Worm (Caenorhabditis elegans) whole organism, L1 larva: ENCODE data around the gene ZK596.3.
A peak's percentile ranks its signal among the peaks of the same experiment; 100 is the strongest.

Experiments
- F16B12.6 ChIP-seq: fragments of 150-350 bp; optimal IDR thresholded peaks from 2 replicates; lab custom pipeline; 2014; ENCODE audit warnings: missing biosample characterization, missing genetic modification characterization
- Y116A8C.19 ChIP-seq: sonication (generic microtip); optimal IDR thresholded peaks from 2 replicates; lab custom pipeline; 2016; ENCODE audit warnings: missing compliant biosample characterization, missing genetic modification characterization, borderline replicate concordance
- aha-1 ChIP-seq: fragments of 150-350 bp; optimal IDR thresholded peaks from 2 replicates; lab custom pipeline; 2014; ENCODE audit warnings: missing biosample characterization, missing genetic modification characterization
- aly-2 ChIP-seq: fragments of 150-350 bp; optimal IDR thresholded peaks from 2 replicates; lab custom pipeline; 2014; ENCODE audit warnings: missing biosample characterization, missing genetic modification characterization
- blmp-1 ChIP-seq: fragments of 150-350 bp; optimal IDR thresholded peaks from 2 replicates; lab custom pipeline; 2014; ENCODE audit warnings: missing biosample characterization, missing genetic modification characterization
- ceh-63 ChIP-seq: fragments of 200-800 bp; sonication (Bioruptor generic); optimal IDR thresholded peaks from 2 replicates; lab custom pipeline; 2018; ENCODE audit warnings: mild to moderate bottlenecking, missing genetic modification characterization, missing compliant biosample characterization
- ceh-82 ChIP-seq, 3 experiments: fragments of 150-350 bp in 1 of 3; sonication (generic microtip) in 2 of 3; optimal IDR thresholded peaks; 2 replicates each; lab custom pipeline; 2014 to 2017; ENCODE audit warnings: missing biosample characterization in 3 of 3, missing genetic modification characterization in 3 of 3
- ceh-90 ChIP-seq: sonication (generic microtip); optimal IDR thresholded peaks from 2 replicates; lab custom pipeline; 2016; ENCODE audit warnings: missing genetic modification characterization, missing compliant biosample characterization
- ces-1 ChIP-seq: fragments of 150-350 bp; optimal IDR thresholded peaks from 2 replicates; lab custom pipeline; 2014; ENCODE audit warnings: missing biosample characterization, missing genetic modification reagents, missing genetic modification characterization
- dpl-1 ChIP-seq, 3 experiments: fragments of 150-350 bp in 2 of 3; sonication (generic microtip) in 1 of 3; optimal IDR thresholded peaks; 2 replicates each; lab custom pipeline; 2014 to 2017; ENCODE audit warnings: missing biosample characterization in 3 of 3, missing genetic modification characterization in 3 of 3, missing genetic modification reagents in 3 of 3
- dsc-1 ChIP-seq: sonication (generic microtip); optimal IDR thresholded peaks from 2 replicates; lab custom pipeline; 2016; ENCODE audit warnings: mild to moderate bottlenecking, missing genetic modification characterization, missing compliant biosample characterization
- efl-1 ChIP-seq, 4 experiments: fragments of 150-350 bp; optimal IDR thresholded peaks in 3 of 4; peaks in 1 of 4; 1 replicate in 1 of 4; 2 replicates in 3 of 4; lab custom pipeline; 2014; ENCODE audit warnings: missing biosample characterization in 2 of 4, missing genetic modification characterization in 2 of 4, missing genetic modification reagents in 2 of 4
- egl-13 ChIP-seq: sonication (generic microtip); optimal IDR thresholded peaks from 2 replicates; lab custom pipeline; 2016; ENCODE audit warnings: missing genotype, missing genetic modification reagents, missing genetic modification characterization, missing compliant biosample characterization
- egl-27 ChIP-seq, 2 experiments: fragments of 150-350 bp in 1 of 2; sonication (generic microtip); optimal IDR thresholded peaks; 3 replicates each; lab custom pipeline; 2017 to 2018; ENCODE audit warnings: missing biosample characterization in 2 of 2, missing genetic modification characterization in 2 of 2, missing genetic modification reagents in 2 of 2
- ets-5 ChIP-seq: fragments of 200-800 bp; sonication (Bioruptor generic); IDR thresholded peaks from 2 replicates; pipeline ENCODE4 v1.3.6; 2022; ENCODE audit warnings: missing genetic modification characterization, missing compliant biosample characterization
- fkh-10 ChIP-seq: sonication (generic microtip); optimal IDR thresholded peaks from 2 replicates; lab custom pipeline; 2017; ENCODE audit warnings: missing biosample characterization, missing genetic modification reagents, missing genetic modification characterization
- fkh-4 ChIP-seq: sonication (generic microtip); optimal IDR thresholded peaks from 2 replicates; lab custom pipeline; 2016; ENCODE audit warnings: missing compliant biosample characterization, missing genetic modification characterization, borderline replicate concordance
- fos-1 ChIP-seq: fragments of 150-350 bp; optimal IDR thresholded peaks from 2 replicates; lab custom pipeline; 2014; ENCODE audit warnings: missing biosample characterization, missing genetic modification characterization
- grh-1 ChIP-seq: fragments of 200-800 bp; sonication (Bioruptor generic); IDR thresholded peaks from 2 replicates; pipeline ENCODE4 v1.3.6; 2022; ENCODE audit warnings: missing genetic modification reagents, missing genetic modification characterization, missing compliant biosample characterization
- hlh-17 ChIP-seq: fragments of 200-800 bp; sonication (Bioruptor generic); optimal IDR thresholded peaks from 2 replicates; lab custom pipeline; 2018; ENCODE audit warnings: missing genetic modification characterization, mild to moderate bottlenecking, missing compliant biosample characterization, moderate library complexity, borderline replicate concordance
- hlh-4 ChIP-seq: sonication (generic microtip); optimal IDR thresholded peaks from 2 replicates; lab custom pipeline; 2016; ENCODE audit warnings: mild to moderate bottlenecking, missing genetic modification characterization, missing compliant biosample characterization
- hpl-2 ChIP-seq: fragments of 150-350 bp; optimal IDR thresholded peaks from 2 replicates; lab custom pipeline; 2014; ENCODE audit warnings: missing biosample characterization, missing genetic modification reagents, missing genetic modification characterization
- irx-1 ChIP-seq: sonication (generic microtip); optimal IDR thresholded peaks from 2 replicates; lab custom pipeline; 2016; ENCODE audit warnings: missing genetic modification characterization, missing compliant biosample characterization
- lin-35 ChIP-seq, 2 experiments: fragments of 150-350 bp; optimal IDR thresholded peaks; 2 replicates each; lab custom pipeline; 2014; ENCODE audit warnings: missing biosample characterization in 2 of 2, missing genetic modification characterization in 2 of 2, missing genetic modification reagents in 2 of 2
- lin-39 ChIP-seq: fragments of 150-350 bp; optimal IDR thresholded peaks from 2 replicates; lab custom pipeline; 2014; ENCODE audit warnings: missing biosample characterization, missing genetic modification reagents, missing genetic modification characterization
- lir-3 ChIP-seq: sonication (generic microtip); optimal IDR thresholded peaks from 2 replicates; lab custom pipeline; 2016; ENCODE audit warnings: mild to moderate bottlenecking, missing genetic modification characterization, moderate library complexity, missing compliant biosample characterization; ENCODE audit not compliant: poor library complexity
- lsy-2 ChIP-seq, 2 experiments: fragments of 150-350 bp; optimal IDR thresholded peaks; 2 replicates each; lab custom pipeline; 2014; ENCODE audit warnings: missing biosample characterization in 2 of 2, missing genetic modification characterization in 2 of 2
- mab-9 ChIP-seq: fragments of 200-800 bp; sonication (Bioruptor generic); IDR thresholded peaks from 2 replicates; pipeline ENCODE4 v1.3.6; 2022; ENCODE audit warnings: missing genetic modification reagents, missing genetic modification characterization, missing compliant biosample characterization
- mdl-1 ChIP-seq, 2 experiments: fragments of 150-350 bp; optimal IDR thresholded peaks; 2 replicates each; lab custom pipeline; 2014 to 2017; ENCODE audit warnings: missing biosample characterization in 2 of 2, missing genetic modification characterization in 2 of 2, inconsistent platforms in 1 of 2
- mef-2 ChIP-seq: fragments of 150-350 bp; optimal IDR thresholded peaks from 2 replicates; lab custom pipeline; 2014; ENCODE audit warnings: missing biosample characterization, missing genetic modification characterization
- mep-1 ChIP-seq: fragments of 150-350 bp; optimal IDR thresholded peaks from 2 replicates; lab custom pipeline; 2014; ENCODE audit warnings: missing biosample characterization, missing genetic modification characterization
- nhr-12 ChIP-seq: sonication (generic microtip); optimal IDR thresholded peaks from 2 replicates; lab custom pipeline; 2017; ENCODE audit warnings: missing biosample characterization, missing genetic modification characterization
- nhr-237 ChIP-seq: fragments of 150-350 bp; optimal IDR thresholded peaks from 2 replicates; lab custom pipeline; 2014; ENCODE audit warnings: missing biosample characterization, missing genetic modification characterization
- nhr-76 ChIP-seq: sonication (generic microtip); optimal IDR thresholded peaks from 2 replicates; lab custom pipeline; 2017; ENCODE audit warnings: missing biosample characterization, missing genetic modification characterization
- nhr-77 ChIP-seq: fragments of 150-350 bp; optimal IDR thresholded peaks from 2 replicates; lab custom pipeline; 2014; ENCODE audit warnings: missing biosample characterization, missing genetic modification characterization
- nhr-84 ChIP-seq: sonication (generic microtip); optimal IDR thresholded peaks from 2 replicates; lab custom pipeline; 2017; ENCODE audit warnings: missing biosample characterization, missing genetic modification characterization
- nhr-85 ChIP-seq: sonication (generic microtip); peaks from one replicate; lab custom pipeline; 2016; ENCODE audit warnings: missing genetic modification characterization, inconsistent platforms, missing compliant biosample characterization
- nhr-90 ChIP-seq: sonication (generic microtip); optimal IDR thresholded peaks from 2 replicates; lab custom pipeline; 2016; ENCODE audit warnings: mild to moderate bottlenecking, missing genetic modification characterization, missing compliant biosample characterization; ENCODE audit not compliant: poor library complexity
- pag-3 ChIP-seq: sonication (generic microtip); optimal IDR thresholded peaks from 2 replicates; lab custom pipeline; 2017; ENCODE audit warnings: missing genetic modification characterization, mild to moderate bottlenecking, missing compliant biosample characterization, antibody characterized with exemption, borderline replicate concordance; ENCODE audit not compliant: insufficient read depth
- pqm-1 ChIP-seq: sonication (generic microtip); optimal IDR thresholded peaks from 3 replicates; lab custom pipeline; 2017; ENCODE audit warnings: missing biosample characterization, missing genetic modification characterization
- rnt-1 ChIP-seq: sonication (generic microtip); optimal IDR thresholded peaks from 2 replicates; lab custom pipeline; 2016; ENCODE audit warnings: mild to moderate bottlenecking, missing genetic modification characterization, moderate library complexity, missing compliant biosample characterization
- skn-1 ChIP-seq: fragments of 150-350 bp; optimal IDR thresholded peaks from 2 replicates; lab custom pipeline; 2014; ENCODE audit warnings: missing biosample characterization, missing genetic modification characterization
- snpc-4 ChIP-seq: fragments of 150-350 bp; optimal IDR thresholded peaks from 2 replicates; lab custom pipeline; 2014; ENCODE audit warnings: missing biosample characterization, missing genetic modification characterization
- snu-23 ChIP-seq: sonication (generic microtip); optimal IDR thresholded peaks from 2 replicates; lab custom pipeline; 2016; ENCODE audit warnings: missing genetic modification characterization, missing compliant biosample characterization
- sox-4 ChIP-seq: sonication (generic microtip); optimal IDR thresholded peaks from 2 replicates; lab custom pipeline; 2016; ENCODE audit warnings: missing genetic modification characterization, missing compliant biosample characterization
- sptf-1 ChIP-seq: fragments of 150-350 bp; optimal IDR thresholded peaks from 2 replicates; lab custom pipeline; 2014; ENCODE audit warnings: missing biosample characterization, missing genetic modification characterization
- sup-37 ChIP-seq: fragments of 200-800 bp; sonication (Bioruptor generic); optimal IDR thresholded peaks from 2 replicates; lab custom pipeline; 2018; ENCODE audit warnings: mild to moderate bottlenecking, missing genetic modification characterization, missing compliant biosample characterization
- tlp-1 ChIP-seq: fragments of 150-350 bp; optimal IDR thresholded peaks from 2 replicates; lab custom pipeline; 2014; ENCODE audit warnings: missing biosample characterization, missing genetic modification characterization
- unc-62 ChIP-seq: fragments of 150-350 bp; optimal IDR thresholded peaks from 2 replicates; lab custom pipeline; 2014; ENCODE audit warnings: missing biosample characterization, missing genetic modification reagents, missing genetic modification characterization
- xbp-1 ChIP-seq: sonication (generic microtip); optimal IDR thresholded peaks from 2 replicates; lab custom pipeline; 2016; ENCODE audit warnings: missing genetic modification characterization, missing compliant biosample characterization
- zag-1 ChIP-seq: fragments of 150-350 bp; optimal IDR thresholded peaks from 2 replicates; lab custom pipeline; 2014; ENCODE audit warnings: missing biosample characterization, missing genetic modification characterization
- ztf-4 ChIP-seq: fragments of 150-350 bp; optimal IDR thresholded peaks from 2 replicates; lab custom pipeline; 2014; ENCODE audit warnings: missing biosample characterization, missing genetic modification characterization

ZK596.3 gene

DNA sequence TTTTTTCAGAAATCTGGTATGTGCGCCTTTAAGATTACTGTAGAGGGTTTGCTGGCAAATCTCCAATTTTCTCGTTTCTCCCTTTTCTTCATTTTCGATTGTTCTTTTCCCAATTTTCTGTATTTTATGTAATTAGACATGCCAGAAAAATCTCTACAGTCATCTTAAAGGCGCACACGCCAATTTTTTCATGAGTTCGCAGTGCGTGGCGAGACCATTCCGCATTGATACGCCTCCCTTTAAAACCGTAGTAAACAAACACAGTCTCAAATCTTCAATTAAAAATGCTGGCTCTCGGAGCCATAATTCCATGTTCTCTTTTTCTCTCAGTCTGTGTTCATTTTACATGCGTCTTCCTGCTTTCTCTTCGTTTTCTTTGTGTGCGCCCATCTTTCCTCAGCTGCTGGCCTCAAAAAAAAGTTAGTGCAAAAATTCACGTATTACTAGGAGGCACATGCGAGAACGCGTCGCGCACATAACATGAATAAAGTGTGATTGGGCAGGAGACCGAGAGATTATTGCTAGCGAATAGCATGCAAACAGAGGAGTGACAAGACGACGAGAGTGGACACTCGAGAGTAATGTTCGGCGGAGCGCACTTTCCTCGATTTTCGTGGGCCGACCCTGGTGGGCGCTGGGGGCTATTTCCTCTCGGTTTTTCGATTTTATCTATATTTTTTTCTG lies 14.8 kb upstream of the ZK596.3 start (continued):
- peak; percentile 91 for TF ChIP-seq snu-23 (GFP tag; lab: Kevin White, UChicago)
- peak; percentile 49 for TF ChIP-seq nhr-90 (tag; lab: Kevin White, UChicago)
- TF ChIP-seq F16B12.6 = no peak
- peak; percentile 48 to 81 (median 50) for TF ChIP-seq ceh-82 (tag; optimal IDR thresholded peaks at IDR 0.05; lab: Kevin White, UChicago)
- peak; percentile 58 for TF ChIP-seq snpc-4 (tag; lab: Kevin White, UChicago)
- TF ChIP-seq aly-2 (tag; lab: Kevin White, UChicago) = no peak
- peak; percentile 70 for TF ChIP-seq rnt-1 (tag; lab: Kevin White, UChicago)
- no peak for TF ChIP-seq nhr-76 (tag; lab: Kevin White, UChicago)
- peak; percentile 19 for TF ChIP-seq blmp-1
- TF ChIP-seq lin-39 (tag; lab: Kevin White, UChicago) = peak; percentile 10
- TF ChIP-seq mef-2 = no peak
- TF ChIP-seq nhr-85 (tag; lab: Kevin White, UChicago) = peak; percentile 91
- TF ChIP-seq sptf-1 (tag; lab: Kevin White, UChicago) = no peak
- TF ChIP-seq mab-9 (GFP tag; lab: Robert Waterston, UW) = no peak
- TF ChIP-seq hpl-2 (GFP tag; lab: Kevin White, UChicago) = no peak
- TF ChIP-seq ets-5 (GFP tag; lab: Robert Waterston, UW) = no peak
- TF ChIP-seq nhr-84 (tag; lab: Kevin White, UChicago) = no peak
- TF ChIP-seq grh-1 (GFP tag; lab: Robert Waterston, UW) = peak; percentile 40; the same call in 1 of the 2 replicates
- TF ChIP-seq mep-1 (tag; lab: Kevin White, UChicago) = peak; percentile 81
- peak; percentile 21 for TF ChIP-seq ztf-4 (tag; lab: Kevin White, UChicago)
- no peak for TF ChIP-seq unc-62 (GFP tag; lab: Kevin White, UChicago)
- TF ChIP-seq mdl-1 (tag; optimal IDR thresholded peaks at IDR 0.05; lab: Kevin White, UChicago) = peak in 1 of 2 experiments; percentile 93
- peak; percentile 49 for TF ChIP-seq nhr-237 (tag; lab: Kevin White, UChicago)
- no peak for TF ChIP-seq hlh-17 (GFP tag; lab: Kevin White, UChicago)
- TF ChIP-seq aha-1 = peak; percentile 48
- TF ChIP-seq irx-1 = peak; percentile 72
- TF ChIP-seq fkh-10 (GFP tag; lab: Kevin White, UChicago) = peak; percentile 5
- peak; percentile 47 to 64 (median 54) for TF ChIP-seq dpl-1 (GFP tag; optimal IDR thresholded peaks at IDR 0.05; lab: Kevin White, UChicago)
- peak; percentile 83 for TF ChIP-seq xbp-1 (tag; lab: Kevin White, UChicago)
- TF ChIP-seq lir-3 = no peak
- no peak for TF ChIP-seq ceh-90
- no peak for TF ChIP-seq zag-1 (tag; lab: Kevin White, UChicago)
- TF ChIP-seq sox-4 (tag; lab: Kevin White, UChicago) = no peak
- TF ChIP-seq Y116A8C.19 = no peak
- no peak for TF ChIP-seq tlp-1
- TF ChIP-seq pqm-1 (tag; lab: Kevin White, UChicago) = no peak
- TF ChIP-seq efl-1 (optimal IDR thresholded peaks at IDR 0.05; lab: Kevin White, UChicago) = peak; percentile 78 to 88
- peak; percentile 60 to 93 for TF ChIP-seq efl-1 (GFP tag; optimal IDR thresholded peaks at IDR 0.05 in 1 of 2; lab: Kevin White, UChicago)
- no peak for TF ChIP-seq sup-37 (GFP tag; lab: Kevin White, UChicago)
- TF ChIP-seq ceh-63 = no peak
- TF ChIP-seq ces-1 (GFP tag; lab: Kevin White, UChicago) = no peak
- no peak for TF ChIP-seq hlh-4 (tag; lab: Kevin White, UChicago)
- no peak for TF ChIP-seq dsc-1 (tag; lab: Kevin White, UChicago)
- peak in 1 of 2 experiments; percentile 63 for TF ChIP-seq egl-27 (tag; optimal IDR thresholded peaks at IDR 0.05; lab: Kevin White, UChicago)
- peak; percentile 70 to 82 for TF ChIP-seq lsy-2 (tag; optimal IDR thresholded peaks at IDR 0.05; lab: Kevin White, UChicago)
- peak; percentile 48 for TF ChIP-seq fos-1 (tag; lab: Kevin White, UChicago)
- no peak for TF ChIP-seq nhr-12
- TF ChIP-seq skn-1 (tag; lab: Kevin White, UChicago) = peak; percentile 60
- peak; percentile 75 for TF ChIP-seq nhr-77 (tag; lab: Kevin White, UChicago)
- TF ChIP-seq egl-13 = no peak
- TF ChIP-seq fkh-4 = no peak
- peak; percentile 22 for TF ChIP-seq pag-3 (tag; lab: Kevin White, UChicago)
- peak; percentile 72 to 76 for TF ChIP-seq lin-35 (GFP tag; optimal IDR thresholded peaks at IDR 0.05; lab: Kevin White, UChicago)
